Comparison of ENCODE assay signal across 1 worm cellular context in genomic region chrX:9668554-9668953, ce11.
TF ChIP-seq lines count a peak whose summit lies in the region.

Gene T14B1.1 (minus strand): TSS chrX:9668723.

TF ChIP-seq in whole organism, L4 larva, 104 proteins besides CTCF, POLR2A, EP300 and RAD21 (continued from another document):
- no peak for TF ChIP-seq Y5F2A.4 (GFP tag; optimal IDR thresholded peaks at IDR 0.05; lab: Kevin White, UChicago)
- TF ChIP-seq mxl-3 (GFP tag; optimal IDR thresholded peaks at IDR 0.05; lab: Kevin White, UChicago) = peak; percentile 5
- peak; percentile 52; the same call in 1 of the 2 replicates for TF ChIP-seq hmg-1.1 (GFP tag; IDR thresholded peaks at IDR 0.05; lab: Robert Waterston, UW)
- TF ChIP-seq spr-1 (tag; optimal IDR thresholded peaks at IDR 0.05; lab: Kevin White, UChicago) = no peak
- TF ChIP-seq ces-1 (GFP tag; optimal IDR thresholded peaks at IDR 0.05; lab: Kevin White, UChicago) = no peak
- TF ChIP-seq F37D6.2 (tag; optimal IDR thresholded peaks at IDR 0.05; lab: Kevin White, UChicago) = no peak
- no peak for TF ChIP-seq gei-8 (GFP tag; optimal IDR thresholded peaks at IDR 0.05; lab: Kevin White, UChicago)
- peak; percentile 98 for TF ChIP-seq aha-1 (tag; lab: Kevin White, UChicago)
- no peak for TF ChIP-seq madf-5 (GFP tag; IDR thresholded peaks at IDR 0.05; lab: Robert Waterston, UW)
- TF ChIP-seq dve-1 (tag; optimal IDR thresholded peaks at IDR 0.05; lab: Kevin White, UChicago; ENCODE audit: insufficient read depth) = no peak
- no peak for TF ChIP-seq duxl-1 (tag; optimal IDR thresholded peaks at IDR 0.05; lab: Kevin White, UChicago; ENCODE audit: poor library complexity)
- no peak for TF ChIP-seq ceh-32 (tag; optimal IDR thresholded peaks at IDR 0.05; lab: Kevin White, UChicago; ENCODE audit: poor library complexity)
- TF ChIP-seq nhr-42 (GFP tag; IDR thresholded peaks at IDR 0.05; lab: Robert Waterston, UW) = no peak
- no peak for TF ChIP-seq php-3 (GFP tag; IDR thresholded peaks at IDR 0.05; lab: Robert Waterston, UW)
- no peak for TF ChIP-seq ZK546.5 (tag; optimal IDR thresholded peaks at IDR 0.05; lab: Kevin White, UChicago)
- TF ChIP-seq ctbp-1 (GFP tag; IDR thresholded peaks at IDR 0.05; lab: Robert Waterston, UW) = no peak
- no peak for TF ChIP-seq Y48G9A.11 (GFP tag; IDR thresholded peaks at IDR 0.05; lab: Robert Waterston, UW)
- TF ChIP-seq zfp-3 (GFP tag; conservative IDR thresholded peaks at IDR 0.05; lab: Robert Waterston, UW) = no peak
- peak; percentile 25 for TF ChIP-seq nhr-11 (tag; optimal IDR thresholded peaks at IDR 0.05; lab: Kevin White, UChicago)
- TF ChIP-seq snpc-4 (tag; optimal IDR thresholded peaks at IDR 0.05; lab: Kevin White, UChicago) = no peak
- TF ChIP-seq daf-16 (GFP tag; optimal IDR thresholded peaks at IDR 0.05; lab: Kevin White, UChicago) = peak in 1 of 2 experiments; percentile 45
- no peak for TF ChIP-seq daf-16 (tag; optimal IDR thresholded peaks at IDR 0.05; lab: Kevin White, UChicago)
- TF ChIP-seq T20F7.1 (GFP tag; optimal IDR thresholded peaks at IDR 0.05; lab: Kevin White, UChicago) = no peak
- TF ChIP-seq F44E2.7 (GFP tag; IDR thresholded peaks at IDR 0.05; lab: Robert Waterston, UW) = no peak
- TF ChIP-seq daf-12 (tag; optimal IDR thresholded peaks at IDR 0.05; lab: Kevin White, UChicago) = no peak
- no peak for TF ChIP-seq mdt-29 (GFP tag; IDR thresholded peaks at IDR 0.05; lab: Robert Waterston, UW)
- TF ChIP-seq fos-1 (tag; optimal IDR thresholded peaks at IDR 0.05; lab: Kevin White, UChicago) = no peak
- TF ChIP-seq dmd-6 (GFP tag; IDR thresholded peaks at IDR 0.05; lab: Robert Waterston, UW) = no peak
- TF ChIP-seq lir-3 (tag; optimal IDR thresholded peaks at IDR 0.05; lab: Kevin White, UChicago) = no peak
- no peak for TF ChIP-seq skn-1 (tag; optimal IDR thresholded peaks at IDR 0.05; lab: Kevin White, UChicago)
- TF ChIP-seq F49E8.2 (tag; optimal IDR thresholded peaks at IDR 0.05; lab: Kevin White, UChicago; ENCODE audit: borderline replicate concordance) = no peak
- no peak for TF ChIP-seq madf-9 (GFP tag; conservative IDR thresholded peaks at IDR 0.05; lab: Robert Waterston, UW)
- peak in 1 of 2 experiments; percentile 32 for TF ChIP-seq unc-62 (GFP tag; optimal IDR thresholded peaks at IDR 0.05 in 1 of 2; lab: Kevin White, UChicago)
- no peak for TF ChIP-seq unc-62 (tag; optimal IDR thresholded peaks at IDR 0.05; lab: Kevin White, UChicago)
- TF ChIP-seq dmd-8 (GFP tag; IDR thresholded peaks at IDR 0.05; lab: Robert Waterston, UW) = no peak
- TF ChIP-seq mep-1 (tag; optimal IDR thresholded peaks at IDR 0.05; lab: Kevin White, UChicago) = peak; percentile 64
- TF ChIP-seq ama-1 (optimal IDR thresholded peaks at IDR 0.05; lab: Kevin White, UChicago) = no peak
- no peak for TF ChIP-seq nhr-102 (tag; optimal IDR thresholded peaks at IDR 0.05; lab: Kevin White, UChicago)
- no peak for TF ChIP-seq hlh-30 (tag; optimal IDR thresholded peaks at IDR 0.05; lab: Kevin White, UChicago; ENCODE audit: insufficient read depth)
- no peak for TF ChIP-seq ceh-82 (tag; optimal IDR thresholded peaks at IDR 0.05; lab: Kevin White, UChicago)
TF ChIP-seq in whole organism, L4 larva: peak in this region for 12.
